Comparison of ENCODE assay signal across 1 fruit fly cellular context in the genomic region with DNA sequence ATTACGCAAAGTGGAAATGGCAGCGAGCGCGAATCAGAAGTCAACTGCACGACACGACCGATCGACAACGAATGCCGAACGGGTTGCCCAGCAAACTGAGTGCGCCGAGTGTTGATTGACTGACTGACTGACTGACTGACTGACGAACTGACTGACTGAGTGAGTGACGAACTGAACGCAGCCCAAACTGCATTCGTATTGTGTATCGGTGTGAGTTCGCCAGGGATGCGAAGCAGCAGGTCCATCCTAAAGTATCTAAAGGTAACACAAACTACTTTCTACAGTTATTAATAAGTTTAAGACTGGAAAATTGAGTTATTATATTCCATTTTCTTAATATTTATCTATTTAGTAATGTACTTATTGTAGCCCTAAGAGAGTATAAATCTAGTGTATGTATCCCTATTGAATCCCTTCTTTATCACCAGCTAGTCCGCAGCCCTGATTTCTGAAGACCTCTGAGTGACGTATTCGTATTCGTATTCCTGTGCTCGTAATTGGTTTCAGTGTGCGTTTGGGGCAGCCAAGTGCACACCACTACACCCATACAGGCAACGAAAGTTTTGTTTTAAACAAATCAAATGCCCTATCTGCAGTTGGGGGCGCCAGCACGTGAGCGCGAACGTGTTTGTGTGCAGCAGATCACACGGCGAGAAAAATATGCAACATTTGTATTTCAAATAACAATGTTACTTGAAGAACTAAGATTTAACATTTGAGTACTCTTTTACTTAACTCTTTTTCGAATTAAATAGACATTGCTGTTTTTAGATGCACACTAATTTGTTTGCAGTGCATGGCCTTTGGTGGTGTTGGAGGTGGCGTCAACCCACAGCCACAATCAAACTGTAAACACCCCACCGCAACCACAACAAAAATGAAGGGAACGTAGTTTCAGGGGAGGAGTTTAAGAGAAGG.
TF ChIP-seq lines count a peak whose summit lies in the region.

No protein-coding gene starts in this region.

TF ChIP-seq in whole organism, embryonic, 481 proteins besides CTCF, POLR2A, EP300 and RAD21 (continued from another document and continues in another):
- peak; percentile 91 for TF ChIP-seq Sox100B (GFP tag; optimal IDR thresholded peaks at IDR 0.05; lab: Kevin White, UChicago)
- peak; percentile 66 for TF ChIP-seq CG10274 (GFP tag; optimal IDR thresholded peaks at IDR 0.05; lab: Kevin White, UChicago)
- TF ChIP-seq NfI (GFP tag; optimal IDR thresholded peaks at IDR 0.05; lab: Kevin White, UChicago): peak; percentile 91
- peak; percentile 64 for TF ChIP-seq CG15514 (GFP tag; optimal IDR thresholded peaks at IDR 0.05; lab: Kevin White, UChicago)
- TF ChIP-seq phol (tag; optimal IDR thresholded peaks at IDR 0.05; lab: Kevin White, UChicago): peak; percentile 95
- TF ChIP-seq pfk (GFP tag; optimal IDR thresholded peaks at IDR 0.05; lab: Kevin White, UChicago): no peak
- no peak for TF ChIP-seq CG8478 (optimal IDR thresholded peaks at IDR 0.05; lab: Kevin White, UChicago)
- TF ChIP-seq CG11723 (GFP tag; optimal IDR thresholded peaks at IDR 0.05; lab: Kevin White, UChicago): peak; percentile 82
- peak; percentile 92 for TF ChIP-seq jigr1 (GFP tag; IDR thresholded peaks at IDR 0.05; lab: Robert Waterston, UW)
- peak; percentile 94 for TF ChIP-seq CG1792 (GFP tag; optimal IDR thresholded peaks at IDR 0.05; lab: Kevin White, UChicago)
- TF ChIP-seq H2.0 (GFP tag; IDR thresholded peaks at IDR 0.05; lab: Robert Waterston, UW): peak; percentile 92
- TF ChIP-seq eyg (GFP tag; optimal IDR thresholded peaks at IDR 0.05; lab: Kevin White, UChicago): peak; percentile 92
- TF ChIP-seq ATbp (GFP tag; optimal IDR thresholded peaks at IDR 0.05; lab: Kevin White, UChicago): peak; percentile 96
- peak; percentile 95 for TF ChIP-seq tx (GFP tag; optimal IDR thresholded peaks at IDR 0.05; lab: Kevin White, UChicago)
- TF ChIP-seq CG17361 (GFP tag; IDR thresholded peaks at IDR 0.05; lab: Robert Waterston, UW): peak; percentile 96
- TF ChIP-seq YL-1 (GFP tag; optimal IDR thresholded peaks at IDR 0.05; lab: Kevin White, UChicago): peak; percentile 72
- peak; percentile 58 for TF ChIP-seq CkIIα-i1 (GFP tag; IDR thresholded peaks at IDR 0.05; lab: Robert Waterston, UW)
- peak; percentile 94 for TF ChIP-seq CG7556 (GFP tag; optimal IDR thresholded peaks at IDR 0.05; lab: Kevin White, UChicago)
- peak; percentile 29 for TF ChIP-seq CG18011 (GFP tag; optimal IDR thresholded peaks at IDR 0.05; lab: Kevin White, UChicago)
- TF ChIP-seq CG34422 (GFP tag; IDR thresholded peaks at IDR 0.05; lab: Robert Waterston, UW): peak; percentile 95
- peak; percentile 86 for TF ChIP-seq p53 (GFP tag; optimal IDR thresholded peaks at IDR 0.05; lab: Kevin White, UChicago)
- peak; percentile 96 for TF ChIP-seq CG5245 (GFP tag; optimal IDR thresholded peaks at IDR 0.05; lab: Kevin White, UChicago)
- peak; percentile 93 for TF ChIP-seq cato (GFP tag; optimal IDR thresholded peaks at IDR 0.05; lab: Kevin White, UChicago; ENCODE audit: borderline replicate concordance)
- TF ChIP-seq CG14014 (GFP tag; IDR thresholded peaks at IDR 0.05; lab: Robert Waterston, UW): peak; percentile 80
- TF ChIP-seq sisA (GFP tag; IDR thresholded peaks at IDR 0.05; lab: Robert Waterston, UW): peak; percentile 98
- peak; percentile 93 for TF ChIP-seq kay (GFP tag; optimal IDR thresholded peaks at IDR 0.05; lab: Kevin White, UChicago)
- TF ChIP-seq tio (GFP tag; optimal IDR thresholded peaks at IDR 0.05; lab: Kevin White, UChicago): peak; percentile 89
- TF ChIP-seq C15 (GFP tag; IDR thresholded peaks at IDR 0.05; lab: Robert Waterston, UW): peak; percentile 65; the same call in 1 of the 3 replicates
- peak; percentile 79 for TF ChIP-seq CG10543 (GFP tag; optimal IDR thresholded peaks at IDR 0.05; lab: Kevin White, UChicago)
- TF ChIP-seq trem (tag; optimal IDR thresholded peaks at IDR 0.05; lab: Kevin White, UChicago): peak; percentile 91
- TF ChIP-seq Dp (GFP tag; optimal IDR thresholded peaks at IDR 0.05; lab: Kevin White, UChicago): no peak
- peak; percentile 89 for TF ChIP-seq CG9817 (tag; optimal IDR thresholded peaks at IDR 0.05; lab: Kevin White, UChicago)
- TF ChIP-seq Ptx1 (GFP tag; IDR thresholded peaks at IDR 0.05; lab: Robert Waterston, UW): peak; percentile 97
- TF ChIP-seq CG4328 (GFP tag; optimal IDR thresholded peaks at IDR 0.05; lab: Kevin White, UChicago): peak; percentile 77
- TF ChIP-seq bigmax (GFP tag; optimal IDR thresholded peaks at IDR 0.05; lab: Kevin White, UChicago): peak; percentile 11
- TF ChIP-seq Camta (GFP tag; optimal IDR thresholded peaks at IDR 0.05; lab: Kevin White, UChicago): peak; percentile 94
- peak; percentile 95 for TF ChIP-seq CG7839 (tag; optimal IDR thresholded peaks at IDR 0.05; lab: Kevin White, UChicago)
- TF ChIP-seq NFAT (GFP tag; IDR thresholded peaks at IDR 0.05; lab: Robert Waterston, UW): peak; percentile 79
- peak; percentile 90 for TF ChIP-seq CG6813 (GFP tag; optimal IDR thresholded peaks at IDR 0.05; lab: Kevin White, UChicago)
- no peak for TF ChIP-seq Trl (optimal IDR thresholded peaks at IDR 0.05; lab: Kevin White, UChicago)
- TF ChIP-seq Trl (GFP tag; optimal IDR thresholded peaks at IDR 0.05; lab: Kevin White, UChicago): peak; percentile 94
- TF ChIP-seq ab (GFP tag; optimal IDR thresholded peaks at IDR 0.05; lab: Kevin White, UChicago): peak; percentile 89
- TF ChIP-seq Meics (GFP tag; optimal IDR thresholded peaks at IDR 0.05; lab: Kevin White, UChicago): peak; percentile 72
- TF ChIP-seq CG12219 (GFP tag; optimal IDR thresholded peaks at IDR 0.05; lab: Kevin White, UChicago): peak; percentile 93
- TF ChIP-seq MBD-R2 (GFP tag; IDR thresholded peaks at IDR 0.05; lab: Robert Waterston, UW): peak; percentile 68
- peak; percentile 94 for TF ChIP-seq sqz (GFP tag; optimal IDR thresholded peaks at IDR 0.05; lab: Kevin White, UChicago)
- TF ChIP-seq CG30020 (tag; optimal IDR thresholded peaks at IDR 0.05; lab: Kevin White, UChicago): peak; percentile 71
- peak; percentile 73 for TF ChIP-seq gro (GFP tag; optimal IDR thresholded peaks at IDR 0.05; lab: Kevin White, UChicago)
- TF ChIP-seq disco-r (GFP tag; optimal IDR thresholded peaks at IDR 0.05; lab: Kevin White, UChicago): peak; percentile 91
- peak; percentile 95 for TF ChIP-seq CG12236 (GFP tag; optimal IDR thresholded peaks at IDR 0.05; lab: Kevin White, UChicago)
- peak; percentile 93 for TF ChIP-seq sens-2 (GFP tag; IDR thresholded peaks at IDR 0.05; lab: Robert Waterston, UW)
- TF ChIP-seq GATAe (GFP tag; conservative IDR thresholded peaks at IDR 0.05; lab: Robert Waterston, UW): no peak
- no peak for TF ChIP-seq ato (GFP tag; IDR thresholded peaks at IDR 0.05; lab: Robert Waterston, UW; ENCODE audit: partially characterized antibody)
- peak; percentile 95 for TF ChIP-seq CG4820 (GFP tag; optimal IDR thresholded peaks at IDR 0.05; lab: Kevin White, UChicago)
- peak; percentile 89 for TF ChIP-seq lilli (GFP tag; optimal IDR thresholded peaks at IDR 0.05; lab: Kevin White, UChicago)
- TF ChIP-seq cad (GFP tag; optimal IDR thresholded peaks at IDR 0.05; lab: Kevin White, UChicago): no peak
- TF ChIP-seq usp (GFP tag; optimal IDR thresholded peaks at IDR 0.05; lab: Kevin White, UChicago): no peak
- TF ChIP-seq E2f2 (GFP tag; IDR thresholded peaks at IDR 0.05; lab: Robert Waterston, UW): peak; percentile 72
- no peak for TF ChIP-seq Opbp (GFP tag; IDR thresholded peaks at IDR 0.05; lab: Robert Waterston, UW; ENCODE audit: partially characterized antibody)
- peak; percentile 88 for TF ChIP-seq CG33557 (GFP tag; optimal IDR thresholded peaks at IDR 0.05; lab: Kevin White, UChicago)
- peak; percentile 95 for TF ChIP-seq dmrt11E (tag; optimal IDR thresholded peaks at IDR 0.05; lab: Kevin White, UChicago)
- TF ChIP-seq Ets65A (GFP tag; lab: Kevin White, UChicago): peak; percentile 99
- TF ChIP-seq CG7928 (GFP tag; optimal IDR thresholded peaks at IDR 0.05; lab: Kevin White, UChicago): peak; percentile 28
- TF ChIP-seq CG8765 (GFP tag; IDR thresholded peaks at IDR 0.05; lab: Robert Waterston, UW): peak; percentile 64; the same call in 1 of the 2 replicates
- no peak for TF ChIP-seq CG16813 (GFP tag; IDR thresholded peaks at IDR 0.05; lab: Robert Waterston, UW; ENCODE audit: partially characterized antibody)
- TF ChIP-seq CG1602 (GFP tag; optimal IDR thresholded peaks at IDR 0.05; lab: Kevin White, UChicago): peak; percentile 94
- TF ChIP-seq ems (GFP tag; optimal IDR thresholded peaks at IDR 0.05; lab: Kevin White, UChicago): peak; percentile 95
- TF ChIP-seq sr (GFP tag; IDR thresholded peaks at IDR 0.05; lab: Robert Waterston, UW): peak; percentile 81; the same call in 2 of the 3 replicates
- peak; percentile 74 for TF ChIP-seq Jarid2 (GFP tag; optimal IDR thresholded peaks at IDR 0.05; lab: Kevin White, UChicago)
- TF ChIP-seq CG8089 (GFP tag; optimal IDR thresholded peaks at IDR 0.05; lab: Kevin White, UChicago): peak; percentile 97
- TF ChIP-seq D (optimal IDR thresholded peaks at IDR 0.05; lab: Kevin White, UChicago): no peak
- TF ChIP-seq D (GFP tag; optimal IDR thresholded peaks at IDR 0.05; lab: Kevin White, UChicago): peak; percentile 97
- peak; percentile 98 for TF ChIP-seq CG1603 (tag; optimal IDR thresholded peaks at IDR 0.05; lab: Kevin White, UChicago)
- peak; percentile 87 for TF ChIP-seq run (tag; optimal IDR thresholded peaks at IDR 0.05; lab: Kevin White, UChicago)
- peak; percentile 96 for TF ChIP-seq CG33213 (GFP tag; optimal IDR thresholded peaks at IDR 0.05; lab: Kevin White, UChicago)
- TF ChIP-seq CG10979 (tag; optimal IDR thresholded peaks at IDR 0.05; lab: Kevin White, UChicago): peak; percentile 96
- TF ChIP-seq D19B (GFP tag; optimal IDR thresholded peaks at IDR 0.05; lab: Kevin White, UChicago): peak; percentile 12
- peak; percentile 59 for TF ChIP-seq fd3F (GFP tag; optimal IDR thresholded peaks at IDR 0.05; lab: Kevin White, UChicago)
- peak; percentile 55 for TF ChIP-seq slou (GFP tag; optimal IDR thresholded peaks at IDR 0.05; lab: Kevin White, UChicago)
- TF ChIP-seq h (optimal IDR thresholded peaks at IDR 0.05; lab: Kevin White, UChicago): no peak
- TF ChIP-seq CG17328 (GFP tag; IDR thresholded peaks at IDR 0.05; lab: Robert Waterston, UW): peak; percentile 97
- peak; percentile 94 for TF ChIP-seq CG2202 (tag; optimal IDR thresholded peaks at IDR 0.05; lab: Kevin White, UChicago)
- peak; percentile 90 for TF ChIP-seq CG14050 (GFP tag; IDR thresholded peaks at IDR 0.05; lab: Robert Waterston, UW)
- TF ChIP-seq NC2β (GFP tag; optimal IDR thresholded peaks at IDR 0.05; lab: Kevin White, UChicago): peak; percentile 96
- peak; percentile 95 for TF ChIP-seq Six4 (GFP tag; optimal IDR thresholded peaks at IDR 0.05; lab: Kevin White, UChicago)
- TF ChIP-seq zen2 (GFP tag; IDR thresholded peaks at IDR 0.05; lab: Robert Waterston, UW; ENCODE audit: partially characterized antibody): no peak
- TF ChIP-seq Awh (GFP tag; IDR thresholded peaks at IDR 0.05; lab: Robert Waterston, UW): peak; percentile 98
- no peak for TF ChIP-seq ash1 (GFP tag; optimal IDR thresholded peaks at IDR 0.05; lab: Kevin White, UChicago)
- TF ChIP-seq CG3995 (GFP tag; optimal IDR thresholded peaks at IDR 0.05; lab: Kevin White, UChicago): peak; percentile 13
- TF ChIP-seq gt (GFP tag; IDR thresholded peaks at IDR 0.05; lab: Robert Waterston, UW): peak; percentile 92
- TF ChIP-seq lola (GFP tag; optimal IDR thresholded peaks at IDR 0.05; lab: Kevin White, UChicago): peak in 1 of 3 experiments; percentile 93
- TF ChIP-seq row (GFP tag; IDR thresholded peaks at IDR 0.05; lab: Robert Waterston, UW): peak; percentile 97
- peak; percentile 96 for TF ChIP-seq nmo (GFP tag; optimal IDR thresholded peaks at IDR 0.05; lab: Kevin White, UChicago)
- peak; percentile 87 for TF ChIP-seq sug (tag; optimal IDR thresholded peaks at IDR 0.05; lab: Kevin White, UChicago)
- peak; percentile 93 for TF ChIP-seq pb (GFP tag; optimal IDR thresholded peaks at IDR 0.05; lab: Kevin White, UChicago)
- TF ChIP-seq zfh1 (GFP tag; IDR thresholded peaks at IDR 0.05; lab: Robert Waterston, UW): peak; percentile 98
- peak; percentile 23 for TF ChIP-seq CG7271 (tag; optimal IDR thresholded peaks at IDR 0.05; lab: Kevin White, UChicago)
- peak; percentile 92 for TF ChIP-seq D19A (tag; optimal IDR thresholded peaks at IDR 0.05; lab: Kevin White, UChicago)
- peak; percentile 97 for TF ChIP-seq CG8944 (GFP tag; optimal IDR thresholded peaks at IDR 0.05; lab: Kevin White, UChicago)
- TF ChIP-seq hbn (GFP tag; IDR thresholded peaks at IDR 0.05; lab: Robert Waterston, UW; ENCODE audit: partially characterized antibody): no peak
- no peak for TF ChIP-seq hth (optimal IDR thresholded peaks at IDR 0.05; lab: Kevin White, UChicago)
- TF ChIP-seq CG16863 (GFP tag; optimal IDR thresholded peaks at IDR 0.05; lab: Kevin White, UChicago): peak; percentile 97
- TF ChIP-seq CG11695 (GFP tag; IDR thresholded peaks at IDR 0.05; lab: Robert Waterston, UW): peak; percentile 79
- peak; percentile 72 for TF ChIP-seq CG10321 (GFP tag; IDR thresholded peaks at IDR 0.05; lab: Robert Waterston, UW)
- peak; percentile 72 for TF ChIP-seq CG6854 (GFP tag; optimal IDR thresholded peaks at IDR 0.05; lab: Kevin White, UChicago)
- peak; percentile 42 for TF ChIP-seq pros (GFP tag; optimal IDR thresholded peaks at IDR 0.05; lab: Kevin White, UChicago)
- TF ChIP-seq klu (GFP tag; IDR thresholded peaks at IDR 0.05; lab: Robert Waterston, UW): peak; percentile 85
- peak; percentile 96 for TF ChIP-seq Ssrp (tag; optimal IDR thresholded peaks at IDR 0.05; lab: Kevin White, UChicago)
- TF ChIP-seq pum (GFP tag; optimal IDR thresholded peaks at IDR 0.05; lab: Kevin White, UChicago): peak; percentile 84
- TF ChIP-seq Bteb2 (GFP tag; optimal IDR thresholded peaks at IDR 0.05; lab: Kevin White, UChicago): peak; percentile 80
- TF ChIP-seq CG10209 (GFP tag; optimal IDR thresholded peaks at IDR 0.05; lab: Kevin White, UChicago): peak; percentile 92
- TF ChIP-seq Sry-δ (GFP tag; optimal IDR thresholded peaks at IDR 0.05; lab: Kevin White, UChicago): peak; percentile 70
- peak; percentile 73 for TF ChIP-seq CG2120 (GFP tag; optimal IDR thresholded peaks at IDR 0.05; lab: Kevin White, UChicago)
- peak; percentile 36 for TF ChIP-seq B-H2 (GFP tag; optimal IDR thresholded peaks at IDR 0.05; lab: Kevin White, UChicago)
- TF ChIP-seq nom (GFP tag; optimal IDR thresholded peaks at IDR 0.05; lab: Kevin White, UChicago): peak; percentile 13
- peak; percentile 95 for TF ChIP-seq jing (GFP tag; optimal IDR thresholded peaks at IDR 0.05; lab: Kevin White, UChicago)
- peak; percentile 82 for TF ChIP-seq wek (GFP tag; optimal IDR thresholded peaks at IDR 0.05; lab: Kevin White, UChicago)
- TF ChIP-seq croc (GFP tag; conservative IDR thresholded peaks at IDR 0.05; lab: Robert Waterston, UW): peak; percentile 95
- peak; percentile 96 for TF ChIP-seq bab2 (GFP tag; optimal IDR thresholded peaks at IDR 0.05; lab: Kevin White, UChicago)
- peak; percentile 53 for TF ChIP-seq fru (optimal IDR thresholded peaks at IDR 0.05; lab: Kevin White, UChicago)
